Fruit fly (Drosophila melanogaster) whole organism, embryonic: ENCODE data around the gene vsg.

Experiments used
- Asciz ChIP-seq: fragments of 200-800 bp; sonication (Bioruptor generic); optimal IDR thresholded peaks from 2 replicates; lab custom pipeline; 2017; ENCODE audit warnings: missing biosample characterization, mild to moderate bottlenecking, missing genetic modification characterization, missing genetic modification reagents
- Atf6 ChIP-seq: fragments of 200-800 bp; sonication (Bioruptor generic); IDR thresholded peaks from 2 replicates; pipeline ENCODE4 v1.3.6; 2022; ENCODE audit warnings: missing biosample characterization, missing genetic modification characterization
- Awh ChIP-seq: fragments of 200-800 bp; sonication (Bioruptor generic); IDR thresholded peaks from 2 replicates; pipeline ENCODE4, ENCODE4 v1.3.6; 2022; ENCODE audit warnings: missing biosample characterization, missing genetic modification characterization
- CG10565 ChIP-seq: fragments of 200-800 bp; sonication (Bioruptor generic); optimal IDR thresholded peaks from 3 replicates; lab custom pipeline; 2016; ENCODE audit warnings: missing biosample characterization, mild to moderate bottlenecking, missing genetic modification characterization
- CG10959 ChIP-seq: fragments of 200-800 bp; sonication (Bioruptor generic); IDR thresholded peaks from 2 replicates; pipeline ENCODE4 v1.3.6; 2022; ENCODE audit warnings: missing biosample characterization, missing genetic modification characterization
- CG10979 ChIP-seq: fragments of 200-800 bp; sonication (Bioruptor generic); optimal IDR thresholded peaks from 2 replicates; lab custom pipeline; 2018; ENCODE audit warnings: missing biosample characterization, mild to moderate bottlenecking, missing genetic modification characterization, moderate library complexity
- CG11085 ChIP-seq: fragments of 200-800 bp; sonication (Bioruptor generic); IDR thresholded peaks from 2 replicates; pipeline ENCODE4 v1.3.6; 2022; ENCODE audit warnings: missing biosample characterization, missing genetic modification characterization
- CG11093 ChIP-seq: fragments of 200-800 bp; sonication (Bioruptor generic); IDR thresholded peaks from 3 replicates; pipeline ENCODE4 v1.3.6; 2022; ENCODE audit warnings: missing biosample characterization, missing genetic modification characterization
- CG12071 ChIP-seq: fragments of 200-800 bp; sonication (Bioruptor generic); optimal IDR thresholded peaks from 3 replicates; lab custom pipeline; 2018; ENCODE audit warnings: missing biosample characterization, mild to moderate bottlenecking, missing genetic modification characterization
- CG13123 ChIP-seq: fragments of 200-800 bp; sonication (Bioruptor generic); optimal IDR thresholded peaks from 2 replicates; lab custom pipeline; 2016; ENCODE audit warnings: missing biosample characterization, missing genetic modification characterization
- CG13775 ChIP-seq: fragments of 200-800 bp; sonication (Bioruptor generic); optimal IDR thresholded peaks from 3 replicates; lab custom pipeline; 2017; ENCODE audit warnings: missing biosample characterization, mild to moderate bottlenecking, missing genetic modification characterization
- CG15514 ChIP-seq: fragments of 200-800 bp; sonication (Bioruptor generic); optimal IDR thresholded peaks from 3 replicates; lab custom pipeline; 2017; ENCODE audit warnings: missing biosample characterization, missing genetic modification characterization, mild to moderate bottlenecking, moderate library complexity, missing genetic modification reagents
- CG17328 ChIP-seq: fragments of 200-800 bp; sonication (Bioruptor generic); IDR thresholded peaks from 2 replicates; pipeline ENCODE4 v1.3.6; 2022; ENCODE audit warnings: missing biosample characterization, missing genetic modification characterization
- CG17359 ChIP-seq: fragments of 200-800 bp; sonication (Bioruptor generic); optimal IDR thresholded peaks from 3 replicates; lab custom pipeline; 2018; ENCODE audit warnings: missing biosample characterization, mild to moderate bottlenecking, missing genetic modification characterization, moderate library complexity
- CG17829 ChIP-seq: fragments of 200-800 bp; optimal IDR thresholded peaks from 2 replicates; lab custom pipeline; 2019; ENCODE audit warnings: missing biosample characterization, mild to moderate bottlenecking, missing genetic modification characterization, moderate library complexity
- CG18619 ChIP-seq: fragments of 200-800 bp; sonication (Bioruptor generic); optimal IDR thresholded peaks from 3 replicates; lab custom pipeline; 2017; ENCODE audit warnings: missing biosample characterization, mild to moderate bottlenecking, missing genetic modification characterization
- CG18764 ChIP-seq: fragments of 200-800 bp; sonication (Bioruptor generic); optimal IDR thresholded peaks from 3 replicates; lab custom pipeline; 2016; ENCODE audit warnings: missing biosample characterization, missing genetic modification characterization
- CG2116 ChIP-seq: fragments of 200-800 bp; sonication (Bioruptor generic); optimal IDR thresholded peaks from 3 replicates; lab custom pipeline; 2018; ENCODE audit warnings: missing biosample characterization, mild to moderate bottlenecking, missing genetic modification characterization
- CG2678 ChIP-seq: fragments of 200-800 bp; sonication (Bioruptor generic); optimal IDR thresholded peaks from 3 replicates; lab custom pipeline; 2019; ENCODE audit warnings: missing biosample characterization, mild to moderate bottlenecking, missing genetic modification characterization, moderate library complexity
- CG30431 ChIP-seq: fragments of 200-800 bp; sonication (Bioruptor generic); optimal IDR thresholded peaks from 2 replicates; lab custom pipeline; 2017; ENCODE audit warnings: missing biosample characterization, missing genetic modification characterization
- CG32532 ChIP-seq: fragments of 200-800 bp; sonication (Bioruptor generic); IDR thresholded peaks from 2 replicates; pipeline ENCODE4 v1.3.6; 2022; ENCODE audit warnings: missing biosample characterization, missing genetic modification characterization
- CG3281 ChIP-seq: fragments of 200-800 bp; sonication (Bioruptor generic); optimal IDR thresholded peaks from 3 replicates; lab custom pipeline; 2017; ENCODE audit warnings: missing biosample characterization, mild to moderate bottlenecking, missing genetic modification characterization
- CG4282 ChIP-seq: fragments of 200-800 bp; sonication (Bioruptor generic); optimal IDR thresholded peaks from 2 replicates; lab custom pipeline; 2016; ENCODE audit warnings: missing biosample characterization, missing genetic modification characterization
- CG6689 ChIP-seq: fragments of 200-800 bp; sonication (Bioruptor generic); IDR thresholded peaks from 2 replicates; pipeline ENCODE4 v1.3.6; 2022; ENCODE audit warnings: missing biosample characterization, missing genetic modification characterization
- CG7372 ChIP-seq: fragments of 200-800 bp; sonication (Bioruptor generic); IDR thresholded peaks from 2 replicates; pipeline ENCODE4 v1.3.6; 2022; ENCODE audit warnings: missing biosample characterization, missing genetic modification characterization
- CG7556 ChIP-seq: fragments of 200-800 bp; sonication (Bioruptor generic); optimal IDR thresholded peaks from 2 replicates; lab custom pipeline; 2017; ENCODE audit warnings: missing biosample characterization, mild to moderate bottlenecking, missing genetic modification characterization
- CG8281 ChIP-seq: fragments of 200-800 bp; sonication (Bioruptor generic); optimal IDR thresholded peaks from 2 replicates; lab custom pipeline; 2018; ENCODE audit warnings: missing biosample characterization, mild to moderate bottlenecking, missing genetic modification characterization, moderate library complexity
- CG8388 ChIP-seq: fragments of 200-800 bp; sonication (Bioruptor generic); optimal IDR thresholded peaks from 2 replicates; lab custom pipeline; 2019; ENCODE audit warnings: missing biosample characterization, mild to moderate bottlenecking, missing genetic modification characterization, moderate library complexity
- CrebB ChIP-seq: fragments of 200-800 bp; sonication (Bioruptor generic); optimal IDR thresholded peaks from 3 replicates; lab custom pipeline; 2018; ENCODE audit warnings: missing biosample characterization, mild to moderate bottlenecking, missing genetic modification characterization
- Doc2 ChIP-seq: fragments of 200-800 bp; sonication (Bioruptor generic); IDR thresholded peaks from 2 replicates; pipeline ENCODE4 v1.3.6; 2022; ENCODE audit warnings: missing biosample characterization, missing genetic modification characterization
- Drgx ChIP-seq: fragments of 200-800 bp; sonication (Bioruptor generic); IDR thresholded peaks from 2 replicates; pipeline ENCODE4 v1.3.6; 2022; ENCODE audit warnings: missing biosample characterization, missing genetic modification characterization
- E2f1 ChIP-seq: fragments of 200-800 bp; sonication (Bioruptor generic); IDR thresholded peaks from 2 replicates; pipeline ENCODE4 v1.3.6; 2022; ENCODE audit warnings: missing biosample characterization, missing genetic modification characterization
- Fer1 ChIP-seq: fragments of 200-800 bp; sonication (Bioruptor generic); optimal IDR thresholded peaks from 2 replicates; lab custom pipeline; 2017; ENCODE audit warnings: missing biosample characterization, mild to moderate bottlenecking, missing genetic modification characterization
- Hmr ChIP-seq: fragments of 200-800 bp; sonication (Bioruptor generic); optimal IDR thresholded peaks from 3 replicates; lab custom pipeline; 2017; ENCODE audit warnings: mild to moderate bottlenecking, missing biosample characterization, missing genetic modification reagents, missing genetic modification characterization
- NC2α ChIP-seq: fragments of 200-800 bp; sonication (Bioruptor generic); optimal IDR thresholded peaks from 2 replicates; lab custom pipeline; 2016; ENCODE audit warnings: missing biosample characterization, missing genetic modification characterization
- Ravus ChIP-seq: fragments of 200-800 bp; sonication (Bioruptor generic); IDR thresholded peaks from 2 replicates; pipeline ENCODE4 v1.3.6; 2022; ENCODE audit warnings: missing biosample characterization, missing genetic modification characterization
- Tbp ChIP-seq: fragments of >200 bp; optimal IDR thresholded peaks from 2 replicates; lab custom pipeline; 2018; ENCODE audit warnings: missing biosample characterization, missing genetic modification characterization
- Xrp1 ChIP-seq: fragments of 200-800 bp; sonication (Bioruptor generic); IDR thresholded peaks from 2 replicates; pipeline ENCODE4 v1.3.6; 2022; ENCODE audit warnings: missing biosample characterization, missing genetic modification characterization
- aop ChIP-seq: fragments of 200-800 bp; sonication (Bioruptor generic); IDR thresholded peaks from 2 replicates; pipeline ENCODE4 v1.3.6; 2022; ENCODE audit warnings: missing biosample characterization, missing genetic modification characterization
- cwo ChIP-seq: fragments of 200-800 bp; sonication (Bioruptor generic); optimal IDR thresholded peaks from 3 replicates; lab custom pipeline; 2017; ENCODE audit warnings: missing biosample characterization, missing genetic modification characterization, mild to moderate bottlenecking, moderate library complexity, missing genetic modification reagents
- ems ChIP-seq: fragments of 200-800 bp; sonication (Bioruptor generic); optimal IDR thresholded peaks from 3 replicates; lab custom pipeline; 2016; ENCODE audit warnings: missing biosample characterization, missing genetic modification characterization
- ewg ChIP-seq: fragments of 200-800 bp; sonication (Bioruptor generic); optimal IDR thresholded peaks from 3 replicates; lab custom pipeline; 2017; ENCODE audit warnings: mild to moderate bottlenecking, missing biosample characterization, missing genetic modification reagents, missing genetic modification characterization
- gsb ChIP-seq: fragments of 200-800 bp; sonication (Bioruptor generic); IDR thresholded peaks from 2 replicates; pipeline ENCODE4 v1.3.6; 2022; ENCODE audit warnings: missing biosample characterization, missing genetic modification characterization
- otp ChIP-seq: fragments of 200-800 bp; sonication (Bioruptor generic); IDR thresholded peaks from 3 replicates; pipeline ENCODE4, ENCODE4 v1.3.6; 2022; ENCODE audit warnings: missing biosample characterization, missing genetic modification characterization
- pan ChIP-seq, 4 experiments: fragments of >200 bp in 3 of 4; fragments of 200-800 bp in 1 of 4; sonication (Bioruptor generic) in 1 of 4; optimal IDR thresholded peaks in 3 of 4; IDR thresholded peaks in 1 of 4; 2 replicates each; pipeline versions ENCODE4 v1.3.6 to Lab custom; 2017 to 2022; ENCODE audit warnings: missing biosample characterization in 2 of 4, missing genetic modification characterization in 2 of 4, mixed read lengths in 1 of 4
- phol ChIP-seq: fragments of 200-800 bp; sonication (Bioruptor generic); optimal IDR thresholded peaks from 3 replicates; lab custom pipeline; 2018; ENCODE audit warnings: missing biosample characterization, mild to moderate bottlenecking, missing genetic modification characterization, moderate library complexity
- pros ChIP-seq: fragments of 200-800 bp; sonication (Bioruptor generic); optimal IDR thresholded peaks from 3 replicates; lab custom pipeline; 2019; ENCODE audit warnings: missing biosample characterization, mild to moderate bottlenecking, missing genetic modification characterization, moderate library complexity
- sd ChIP-seq: fragments of 200-800 bp; sonication (Bioruptor generic); optimal IDR thresholded peaks from 3 replicates; lab custom pipeline; 2018; ENCODE audit warnings: missing biosample characterization, mild to moderate bottlenecking, missing genetic modification characterization, moderate library complexity
- slbo ChIP-seq: fragments of 200-800 bp; sonication (Bioruptor generic); IDR thresholded peaks from 2 replicates; pipeline ENCODE4 v1.3.6; 2022; ENCODE audit warnings: missing biosample characterization, missing genetic modification characterization
- sna ChIP-seq: fragments of 200-800 bp; sonication (Bioruptor generic); IDR thresholded peaks from 2 replicates; pipeline ENCODE4 v1.3.6; 2022; ENCODE audit warnings: missing biosample characterization, missing genetic modification characterization; ENCODE audit not compliant: partially characterized antibody
- trh ChIP-seq: fragments of 200-800 bp; sonication (Bioruptor generic); optimal IDR thresholded peaks from 2 replicates; lab custom pipeline; 2016; ENCODE audit warnings: missing biosample characterization, missing genetic modification characterization

vsg gene

DNA sequence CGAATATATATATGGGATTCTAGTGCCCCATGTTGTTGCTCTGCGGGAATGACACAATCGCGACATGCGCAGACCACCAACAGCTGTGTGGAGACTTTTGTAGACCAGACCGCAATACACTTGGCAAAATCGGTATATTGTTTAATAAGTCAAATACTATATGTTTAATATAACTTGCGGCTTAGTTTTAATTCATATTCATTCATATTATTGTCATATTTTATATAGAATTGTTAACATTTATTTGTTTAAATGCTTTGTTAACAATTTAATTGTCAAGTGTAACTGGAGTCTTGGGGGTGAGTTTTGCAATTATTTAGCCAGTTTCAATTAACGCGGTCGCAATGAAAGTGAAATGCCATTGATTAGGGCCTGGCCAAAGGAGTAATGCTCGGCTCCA lies 25.5 kb downstream of the vsg start (continued):
- no peak for TF ChIP-seq CG7372
- TF ChIP-seq Doc2: no peak
- TF ChIP-seq sd (tag; lab: Kevin White, UChicago): no peak
- TF ChIP-seq ewg (GFP tag; lab: Kevin White, UChicago): peak; percentile 57
- TF ChIP-seq otp: no peak
- TF ChIP-seq Ravus (GFP tag; lab: Robert Waterston, UW): no peak
- peak; percentile 46 for TF ChIP-seq Hmr
- no peak for TF ChIP-seq CG18764 (GFP tag; lab: Kevin White, UChicago)
- TF ChIP-seq CG13775: no peak
- TF ChIP-seq CG2116: no peak
- no peak for TF ChIP-seq gsb (GFP tag; lab: Robert Waterston, UW)
- TF ChIP-seq aop: no peak
- TF ChIP-seq CrebB: no peak
- TF ChIP-seq phol: peak; percentile 15
- TF ChIP-seq CG11085: no peak
- no peak for TF ChIP-seq Atf6 (GFP tag; lab: Robert Waterston, UW)
- TF ChIP-seq CG18619 (GFP tag; lab: Kevin White, UChicago): no peak
- TF ChIP-seq trh (GFP tag; lab: Kevin White, UChicago): no peak
- no peak for TF ChIP-seq CG10565 (GFP tag; lab: Kevin White, UChicago)
- no peak for TF ChIP-seq CG32532 (GFP tag; lab: Robert Waterston, UW)
- TF ChIP-seq CG12071 (GFP tag; lab: Kevin White, UChicago): peak; percentile 12
- no peak for TF ChIP-seq Awh (GFP tag; lab: Robert Waterston, UW)
- TF ChIP-seq Tbp: no peak
- TF ChIP-seq Xrp1 (GFP tag; lab: Robert Waterston, UW): peak; percentile 17; the same call in 1 of the 2 replicates
- peak; percentile 4 for TF ChIP-seq CG10979 (tag; lab: Kevin White, UChicago)
- TF ChIP-seq Asciz (GFP tag; lab: Kevin White, UChicago): peak; percentile 16
- no peak for TF ChIP-seq slbo (GFP tag; lab: Robert Waterston, UW)
- TF ChIP-seq E2f1 (GFP tag; lab: Robert Waterston, UW): peak; percentile 35; the same call in 1 of the 2 replicates
- TF ChIP-seq CG15514 (GFP tag; lab: Kevin White, UChicago): peak; percentile 7
- no peak for TF ChIP-seq pros (GFP tag; lab: Kevin White, UChicago)
- TF ChIP-seq CG17328 (GFP tag; lab: Robert Waterston, UW): no peak
- TF ChIP-seq CG4282 (GFP tag; lab: Kevin White, UChicago): no peak
- TF ChIP-seq CG17829 (tag; lab: Kevin White, UChicago): peak; percentile 40
- TF ChIP-seq Fer1 (GFP tag; lab: Kevin White, UChicago): peak; percentile 25
- TF ChIP-seq Drgx (GFP tag; lab: Robert Waterston, UW): peak; percentile 70
- no peak for TF ChIP-seq pan (optimal IDR thresholded peaks at IDR 0.05; lab: Kevin White, UChicago)
- TF ChIP-seq pan (GFP tag; optimal IDR thresholded peaks at IDR 0.05 in 1 of 2, IDR thresholded peaks at IDR 0.05 in 1 of 2): no peak
- peak; percentile 16 for TF ChIP-seq CG8388 (GFP tag; lab: Kevin White, UChicago)
- peak; percentile 60 for TF ChIP-seq CG7556 (GFP tag; lab: Kevin White, UChicago)
- TF ChIP-seq sna: no peak
- no peak for TF ChIP-seq ems (GFP tag; lab: Kevin White, UChicago)
- TF ChIP-seq CG6689: peak; percentile 60
- TF ChIP-seq CG17359 (tag; lab: Kevin White, UChicago): peak; percentile 28
- TF ChIP-seq NC2α (GFP tag; lab: Kevin White, UChicago): no peak
- TF ChIP-seq CG2678 (tag; lab: Kevin White, UChicago): no peak
- no peak for TF ChIP-seq CG11093 (GFP tag; lab: Robert Waterston, UW)
- no peak for TF ChIP-seq CG8281 (tag; lab: Kevin White, UChicago)
- peak; percentile 26 for TF ChIP-seq cwo (GFP tag; lab: Kevin White, UChicago)
- no peak for TF ChIP-seq CG13123
- TF ChIP-seq CG30431 (GFP tag; lab: Kevin White, UChicago): no peak
- peak; percentile 6 for TF ChIP-seq CG3281 (GFP tag; lab: Kevin White, UChicago)
- TF ChIP-seq CG10959 (GFP tag; lab: Robert Waterston, UW): no peak
